Worm (Caenorhabditis elegans) whole organism, dauer: ENCODE results near the gene mdt-27.

Experiments
- unc-62 ChIP-seq: sonication (generic microtip); optimal IDR thresholded peaks from 2 replicates; lab custom pipeline; 2017; ENCODE audit warnings: missing biosample characterization, missing genetic modification reagents, missing genetic modification characterization

The mdt-27 gene

DNA sequence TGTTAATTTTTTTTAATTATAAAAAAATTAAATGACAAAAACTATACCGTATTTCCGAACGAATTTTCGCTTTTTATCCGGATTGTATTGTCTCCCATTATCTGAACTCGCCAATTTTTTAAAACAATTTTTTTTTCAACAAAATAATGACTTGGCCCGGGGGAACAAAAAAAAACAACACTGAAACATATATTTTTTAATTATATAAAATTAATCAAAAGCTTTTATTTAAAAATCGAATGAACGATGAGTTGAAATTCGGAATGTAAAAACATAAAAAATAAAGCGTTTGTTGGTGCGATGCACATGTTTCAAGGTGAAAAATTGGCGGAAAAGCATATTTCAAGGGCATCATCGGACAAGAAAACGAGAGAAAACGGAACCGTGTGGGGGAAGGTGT lies at the start of gene mdt-27:
Gene mdt-27, minus strand, starts transcription at position 101 of the 400 bp plus-strand sequence.
- TF ChIP-seq unc-62 (GFP tag; lab: Kevin White, UChicago): no peak

ce11 chrV:9262708-9263107 lies 49.3 kb upstream of the mdt-27 start:
- TF ChIP-seq unc-62 (GFP tag; lab: Kevin White, UChicago): no peak

DNA sequence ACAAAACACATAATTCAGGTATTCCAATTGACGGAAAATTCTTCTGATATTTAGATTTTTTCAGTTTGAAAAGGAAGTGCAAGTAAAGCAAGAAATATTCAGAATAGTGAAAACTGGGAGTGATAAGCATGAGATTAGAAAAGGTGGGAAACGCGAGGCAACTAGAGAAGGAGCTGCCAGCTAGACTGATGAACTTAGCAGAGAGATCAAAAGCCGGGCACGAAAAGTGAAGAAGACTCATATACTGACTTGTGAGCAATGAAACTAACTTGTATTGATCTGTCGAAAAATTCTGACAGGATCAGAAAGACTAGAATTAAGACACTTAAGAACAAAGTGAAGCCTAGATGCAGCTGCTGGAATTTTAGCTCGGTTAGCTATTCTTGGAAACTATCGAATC lies 48.0 kb upstream of the mdt-27 start, which contains the start of gene nhr-36:
Gene nhr-36, minus strand, starts transcription at position 101 of the 400 bp plus-strand sequence.
- no peak for TF ChIP-seq unc-62 (GFP tag; lab: Kevin White, UChicago)

- no peak for TF ChIP-seq unc-62 (GFP tag; lab: Kevin White, UChicago)
Observed at ce11 chrV:9260411-9260810, 47.0 kb upstream of the mdt-27 start.

- no peak for TF ChIP-seq unc-62 (GFP tag; lab: Kevin White, UChicago)
Observed at ce11 chrV:9257467-9257866, 44.0 kb upstream of the mdt-27 start, which contains the start of gene F07C3.16. Gene F07C3.16 (minus strand): TSS chrV:9257567.

DNA sequence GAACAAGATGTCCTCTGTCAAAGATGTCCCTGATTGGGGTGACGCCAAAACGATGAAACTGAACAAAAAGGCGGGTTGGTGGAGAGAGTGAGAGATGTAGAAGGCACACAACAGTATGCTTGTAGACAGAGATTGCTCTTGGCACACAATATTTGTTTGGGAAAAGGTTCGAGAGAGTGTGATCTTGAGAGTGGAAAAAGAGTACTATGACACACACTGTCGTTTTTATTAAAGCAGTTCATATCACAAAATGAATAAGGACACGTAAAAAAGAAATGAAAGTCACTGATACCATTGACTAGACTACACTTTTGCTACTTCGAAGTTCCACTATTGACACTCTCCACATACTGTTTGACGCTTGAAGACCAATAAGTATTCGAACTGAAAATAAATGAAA lies 42.0 kb upstream of the mdt-27 start:
- TF ChIP-seq unc-62 (GFP tag; lab: Kevin White, UChicago): no peak

DNA sequence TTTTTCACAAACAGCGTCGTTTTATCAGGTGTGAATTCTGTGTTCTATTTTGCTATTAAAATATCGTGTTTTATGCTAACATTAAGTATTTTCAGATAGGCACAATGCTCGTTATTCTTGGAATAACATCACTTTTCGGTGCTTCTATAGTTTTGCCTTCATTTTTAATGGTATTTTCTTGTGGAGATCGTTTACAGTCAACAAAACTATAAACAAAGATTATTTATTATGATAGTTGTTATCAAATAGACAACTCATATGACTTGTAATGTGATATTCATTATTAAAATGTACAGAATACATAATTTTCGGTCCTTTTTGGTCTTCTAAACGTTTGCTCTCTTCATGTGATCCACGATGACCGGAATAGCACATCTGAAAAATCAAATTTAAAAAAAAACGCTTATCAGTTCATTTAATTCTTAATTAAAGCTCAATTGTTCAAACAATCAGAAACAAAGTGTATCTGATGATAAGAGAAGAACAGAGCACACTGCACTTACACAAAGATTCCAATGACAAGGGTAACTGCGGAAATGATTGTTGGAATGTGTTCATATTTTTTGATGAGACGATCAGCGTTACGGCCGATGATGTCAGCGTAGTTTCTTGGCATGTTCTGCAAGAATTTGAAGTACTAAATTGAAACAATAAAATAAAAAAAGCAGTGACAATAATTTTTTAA lies 40.7 kb upstream of the mdt-27 start, which contains the start of gene F07C3.9:
Gene F07C3.9, minus strand, starts transcription at position 635 of the 685 bp plus-strand sequence.
- TF ChIP-seq unc-62 (GFP tag; lab: Kevin White, UChicago): no peak

- no peak for TF ChIP-seq unc-62 (GFP tag; lab: Kevin White, UChicago)
Observed at ce11 chrV:9249932-9250331, 36.5 kb upstream of the mdt-27 start, which contains the start of gene ptd-2. Gene ptd-2 (plus strand): TSS chrV:9250232.

- TF ChIP-seq unc-62 (GFP tag; lab: Kevin White, UChicago): no peak
Observed at ce11 chrV:9249206-9249605, 35.8 kb upstream of the mdt-27 start, which contains the start of gene str-94. Gene str-94 (minus strand): TSS chrV:9249306.

DNA sequence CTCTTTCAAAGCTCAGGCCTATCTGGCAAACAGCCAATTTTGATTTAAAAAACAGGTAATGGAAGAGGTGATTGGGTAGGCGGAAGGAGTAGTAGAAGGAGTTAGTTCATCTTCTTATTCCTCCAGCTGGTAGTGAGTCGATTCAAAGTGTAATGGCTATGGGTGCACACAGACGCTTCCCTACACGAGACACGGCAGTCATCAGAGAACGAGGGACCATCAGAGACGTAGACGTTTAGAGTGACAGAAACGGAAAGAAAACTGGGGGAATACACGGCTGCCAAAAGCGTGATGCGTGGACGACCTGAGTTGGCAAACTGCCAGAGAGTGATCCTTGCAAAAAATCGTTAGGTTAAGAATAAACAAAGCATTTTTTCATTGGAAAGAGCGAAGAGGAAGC lies 34.0 kb upstream of the mdt-27 start:
- no peak for TF ChIP-seq unc-62 (GFP tag; lab: Kevin White, UChicago)

ce11 chrV:9246260-9246659 lies 32.8 kb upstream of the mdt-27 start, which contains the start of gene aat-2:
Gene aat-2 (minus strand): TSS chrV:9246360.
- TF ChIP-seq unc-62 (GFP tag; lab: Kevin White, UChicago): no peak

DNA sequence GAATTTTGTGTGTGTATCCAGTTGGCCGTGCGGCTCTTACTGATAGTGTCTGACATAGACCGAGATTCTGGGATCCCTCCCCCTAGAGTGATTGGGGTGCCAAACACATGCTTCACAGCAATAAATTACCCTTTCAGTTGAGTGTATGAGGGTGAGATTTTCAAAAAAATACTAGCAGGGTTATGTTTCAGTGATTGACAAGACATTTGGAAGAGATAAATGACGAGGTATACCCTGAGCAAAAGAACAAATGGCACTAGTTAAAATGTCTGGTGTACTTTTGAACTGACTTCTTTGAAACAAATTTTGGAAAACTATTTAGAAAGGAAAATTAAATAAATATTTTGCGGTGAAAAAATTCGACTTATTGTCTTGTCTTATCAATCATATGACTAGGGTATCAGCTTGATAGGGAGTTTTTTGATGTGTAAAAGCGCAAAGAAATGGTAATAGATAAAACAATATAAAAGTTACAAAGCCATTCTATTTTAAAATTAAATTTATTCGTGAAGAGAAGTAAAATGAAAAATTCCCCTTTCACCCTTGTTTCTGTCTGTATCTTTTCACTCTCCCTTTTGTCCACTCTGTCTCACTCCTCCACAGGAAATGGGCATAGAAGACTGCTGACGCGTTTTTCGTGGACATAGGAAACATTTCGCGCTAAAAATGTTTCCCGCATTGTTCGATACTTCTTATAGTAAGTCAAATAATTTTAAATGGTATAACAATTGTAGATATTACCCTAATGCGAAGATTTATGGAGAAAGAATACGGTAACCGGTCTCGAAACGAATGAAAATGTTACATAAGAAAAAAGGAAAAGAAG lies 29.9 kb upstream of the mdt-27 start, which contains the start of gene glo-4:
Gene glo-4, minus strand, starts transcription at position 51 of the 826 bp plus-strand sequence.
- no peak for TF ChIP-seq unc-62 (GFP tag; lab: Kevin White, UChicago)

ce11 chrV:9232296-9232695 lies 18.8 kb upstream of the mdt-27 start, which contains the start of gene F07C3.3:
Gene F07C3.3 (minus strand): TSS chrV:9232396.
- no peak for TF ChIP-seq unc-62 (GFP tag; lab: Kevin White, UChicago)

- no peak for TF ChIP-seq unc-62 (GFP tag; lab: Kevin White, UChicago)
Observed at ce11 chrV:9225675-9226144, 12.3 kb upstream of the mdt-27 start, which contains the start of gene F07C3.2. Gene F07C3.2 (plus strand): TSS chrV:9226094.

- TF ChIP-seq unc-62 (GFP tag; lab: Kevin White, UChicago): no peak
Observed at ce11 chrV:9224981-9225380, 11.5 kb upstream of the mdt-27 start.

DNA sequence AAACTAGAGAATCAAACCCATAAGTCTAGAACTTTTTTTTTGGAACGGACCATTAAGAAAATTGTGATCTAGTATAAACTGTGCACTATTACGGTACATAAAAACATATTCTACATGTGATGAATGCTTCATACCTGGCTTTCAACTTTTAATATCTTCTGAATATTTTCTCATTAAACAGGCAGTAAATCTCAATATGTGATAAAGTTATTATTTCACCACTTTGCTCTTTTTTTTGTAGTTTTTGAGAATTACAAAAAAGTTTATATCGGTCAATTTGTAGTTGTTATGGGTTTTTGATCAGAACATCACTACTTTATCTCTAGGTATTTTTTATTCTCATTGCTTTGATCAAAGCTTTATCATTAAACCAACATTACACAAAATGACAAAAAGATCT lies 10.9 kb upstream of the mdt-27 start:
- no peak for TF ChIP-seq unc-62 (GFP tag; lab: Kevin White, UChicago)
